Worm (Caenorhabditis elegans) whole organism, L4 larva: ENCODE measurements around the gene frm-5.1.

Experiments used
- F10B5.3 ChIP-seq: sonication (generic microtip); optimal IDR thresholded peaks from 2 replicates; lab custom pipeline; 2016; ENCODE audit warnings: mild to moderate bottlenecking, missing genetic modification characterization, missing compliant biosample characterization
- R02D3.7 ChIP-seq: fragments of 150-350 bp; sonication (generic microtip); optimal IDR thresholded peaks from 3 replicates; lab custom pipeline; 2014; ENCODE audit warnings: missing biosample characterization, missing genetic modification characterization
- Y105C5A.15 ChIP-seq: fragments of 200-800 bp; sonication (Bioruptor generic); IDR thresholded peaks from 2 replicates; pipeline ENCODE4 v1.3.6; 2022; ENCODE audit warnings: missing genetic modification characterization, missing compliant biosample characterization
- Y75B8A.6 ChIP-seq: fragments of 200-800 bp; sonication (Bioruptor generic); IDR thresholded peaks from 2 replicates; pipeline ENCODE4 v1.3.6; 2022; ENCODE audit warnings: missing genetic modification reagents, missing genetic modification characterization, missing compliant biosample characterization
- ZK337.2 ChIP-seq: fragments of 200-800 bp; sonication (Bioruptor generic); IDR thresholded peaks from 2 replicates; pipeline ENCODE4 v1.3.6; 2022; ENCODE audit warnings: missing genetic modification reagents, missing genetic modification characterization, missing compliant biosample characterization
- aha-1 ChIP-seq: fragments of 150-350 bp; peaks from one replicate; lab custom pipeline; 2014; ENCODE audit warnings: missing biosample characterization, missing genetic modification characterization
- ceh-32 ChIP-seq: sonication (generic microtip); optimal IDR thresholded peaks from 2 replicates; lab custom pipeline; 2016; ENCODE audit warnings: mild to moderate bottlenecking, missing genetic modification characterization, missing compliant biosample characterization; ENCODE audit not compliant: poor library complexity
- cey-2 ChIP-seq: sonication (generic microtip); optimal IDR thresholded peaks from 3 replicates; lab custom pipeline; 2017; ENCODE audit warnings: missing genetic modification characterization, mild to moderate bottlenecking, missing compliant biosample characterization, antibody characterized with exemption, borderline replicate concordance; ENCODE audit not compliant: insufficient read depth
- ctbp-1 ChIP-seq: fragments of 200-800 bp; sonication (Bioruptor generic); IDR thresholded peaks from 2 replicates; pipeline ENCODE4 v1.3.6; 2022; ENCODE audit warnings: missing genetic modification reagents, missing genetic modification characterization, missing compliant biosample characterization
- daf-12 ChIP-seq: fragments of 150-350 bp; optimal IDR thresholded peaks from 2 replicates; lab custom pipeline; 2014; ENCODE audit warnings: missing biosample characterization, missing genetic modification reagents, missing genetic modification characterization
- daf-16 ChIP-seq, 3 experiments: sonication (generic microtip); optimal IDR thresholded peaks; 2 replicates each; lab custom pipeline; 2016 to 2017; ENCODE audit warnings: missing genetic modification characterization in 3 of 3, missing genetic modification reagents in 3 of 3, mild to moderate bottlenecking in 2 of 3, missing compliant biosample characterization in 2 of 3, missing biosample characterization in 1 of 3, moderate library complexity in 1 of 3
- dpl-1 ChIP-seq: fragments of 150-350 bp; optimal IDR thresholded peaks from 2 replicates; lab custom pipeline; 2014; ENCODE audit warnings: missing biosample characterization, missing genetic modification reagents, missing genetic modification characterization
- dve-1 ChIP-seq: sonication (generic microtip); optimal IDR thresholded peaks from 2 replicates; lab custom pipeline; 2017; ENCODE audit warnings: antibody characterized with exemption, mild to moderate bottlenecking, missing genetic modification characterization, missing compliant biosample characterization; ENCODE audit not compliant: insufficient read depth
- egl-43 ChIP-seq: fragments of 200-800 bp; sonication (Bioruptor generic); IDR thresholded peaks from 2 replicates; pipeline ENCODE4 v1.3.6; 2022; ENCODE audit warnings: missing genetic modification reagents, missing genetic modification characterization, missing compliant biosample characterization
- fos-1 ChIP-seq: fragments of 150-350 bp; optimal IDR thresholded peaks from 2 replicates; lab custom pipeline; 2014; ENCODE audit warnings: missing biosample characterization, missing genetic modification characterization
- hif-1 ChIP-seq, 2 experiments: sonication (generic microtip); optimal IDR thresholded peaks; 2 replicates each; lab custom pipeline; 2016 to 2017; ENCODE audit warnings: missing compliant biosample characterization in 2 of 2, missing genetic modification characterization in 2 of 2, missing genetic modification reagents in 2 of 2, missing genotype in 2 of 2, mild to moderate bottlenecking in 1 of 2
- hlh-11 ChIP-seq: fragments of 200-800 bp; sonication (Bioruptor generic); optimal IDR thresholded peaks from 2 replicates; lab custom pipeline; 2018; ENCODE audit warnings: mild to moderate bottlenecking, missing genetic modification characterization, missing compliant biosample characterization
- hlh-30 ChIP-seq: sonication (generic microtip); optimal IDR thresholded peaks from 2 replicates; lab custom pipeline; 2017; ENCODE audit warnings: antibody characterized with exemption, mild to moderate bottlenecking, missing genetic modification characterization, missing compliant biosample characterization; ENCODE audit not compliant: insufficient read depth
- lim-7 ChIP-seq: fragments of 200-800 bp; sonication (Bioruptor generic); IDR thresholded peaks from 2 replicates; pipeline ENCODE4 v1.3.6; 2022; ENCODE audit warnings: missing genetic modification characterization, missing compliant biosample characterization
- lin-1 ChIP-seq: fragments of 200-800 bp; sonication (Bioruptor generic); IDR thresholded peaks from 2 replicates; pipeline ENCODE4 v1.3.6; 2022; ENCODE audit warnings: missing genetic modification reagents, missing genetic modification characterization, missing compliant biosample characterization
- lin-15B ChIP-seq: fragments of 150-350 bp; sonication (generic microtip); optimal IDR thresholded peaks from 3 replicates; lab custom pipeline; 2014; ENCODE audit warnings: missing biosample characterization, missing genetic modification characterization
- lin-29 ChIP-seq: fragments of 200-800 bp; sonication (Bioruptor generic); IDR thresholded peaks from 2 replicates; pipeline ENCODE4 v1.3.6; 2022; ENCODE audit warnings: missing genetic modification reagents, missing genetic modification characterization, missing compliant biosample characterization
- lin-38 ChIP-seq: fragments of 200-800 bp; sonication (Bioruptor generic); IDR thresholded peaks from 2 replicates; pipeline ENCODE4 v1.3.6; 2022; ENCODE audit warnings: missing genetic modification reagents, missing genetic modification characterization, missing compliant biosample characterization
- lir-3 ChIP-seq: sonication (generic microtip); optimal IDR thresholded peaks from 2 replicates; lab custom pipeline; 2016; ENCODE audit warnings: mild to moderate bottlenecking, missing genetic modification characterization, missing compliant biosample characterization
- madf-9 ChIP-seq: fragments of 200-800 bp; sonication (Bioruptor generic); conservative IDR thresholded peaks from 2 replicates; pipeline ENCODE4 v1.3.6; 2022; ENCODE audit warnings: missing genetic modification reagents, missing genetic modification characterization, missing compliant biosample characterization
- mdl-1 ChIP-seq, 2 experiments: fragments of 150-350 bp in 1 of 2; sonication (generic microtip) in 1 of 2; optimal IDR thresholded peaks; 2 replicates each; lab custom pipeline; 2014 to 2017; ENCODE audit warnings: missing biosample characterization in 2 of 2, missing genetic modification characterization in 2 of 2
- nhr-10 ChIP-seq: fragments of 150-350 bp; optimal IDR thresholded peaks from 2 replicates; lab custom pipeline; 2014; ENCODE audit warnings: missing biosample characterization, missing genetic modification characterization
- nhr-102 ChIP-seq: sonication (generic microtip); optimal IDR thresholded peaks from 2 replicates; lab custom pipeline; 2016; ENCODE audit warnings: mild to moderate bottlenecking, missing genetic modification characterization, moderate library complexity, missing compliant biosample characterization
- nhr-111 ChIP-seq: fragments of 200-800 bp; sonication (Bioruptor generic); optimal IDR thresholded peaks from 2 replicates; lab custom pipeline; 2018; ENCODE audit warnings: mild to moderate bottlenecking, missing genetic modification characterization, missing compliant biosample characterization
- nhr-237 ChIP-seq: sonication (generic microtip); optimal IDR thresholded peaks from 2 replicates; lab custom pipeline; 2017; ENCODE audit warnings: missing biosample characterization, missing genetic modification characterization
- nhr-41 ChIP-seq: fragments of 200-800 bp; sonication (Bioruptor generic); IDR thresholded peaks from 2 replicates; pipeline ENCODE4 v1.3.6; 2022; ENCODE audit warnings: missing genetic modification reagents, missing genetic modification characterization, missing compliant biosample characterization
- nhr-42 ChIP-seq: fragments of 200-800 bp; sonication (Bioruptor generic); IDR thresholded peaks from 2 replicates; pipeline ENCODE4 v1.3.6; 2022; ENCODE audit warnings: missing genetic modification characterization, missing compliant biosample characterization
- nhr-48 ChIP-seq: sonication (generic microtip); optimal IDR thresholded peaks from 2 replicates; lab custom pipeline; 2016; ENCODE audit warnings: mild to moderate bottlenecking, missing genetic modification characterization, missing compliant biosample characterization
- nhr-77 ChIP-seq: fragments of 150-350 bp; optimal IDR thresholded peaks from 2 replicates; lab custom pipeline; 2014; ENCODE audit warnings: missing biosample characterization, missing genetic modification characterization
- rbr-2 ChIP-seq: sonication (generic microtip); optimal IDR thresholded peaks from 2 replicates; lab custom pipeline; 2016; ENCODE audit warnings: missing genotype, missing genetic modification characterization, missing compliant biosample characterization
- snpc-4 ChIP-seq: fragments of 150-350 bp; optimal IDR thresholded peaks from 2 replicates; lab custom pipeline; 2014; ENCODE audit warnings: missing biosample characterization, missing genetic modification characterization
- spr-3 ChIP-seq: fragments of 200-800 bp; sonication (Bioruptor generic); optimal IDR thresholded peaks from 2 replicates; lab custom pipeline; 2018; ENCODE audit warnings: mild to moderate bottlenecking, missing genetic modification characterization, missing compliant biosample characterization
- unc-130 ChIP-seq: sonication (generic microtip); optimal IDR thresholded peaks from 2 replicates; lab custom pipeline; 2016; ENCODE audit warnings: missing genetic modification reagents, missing genetic modification characterization, missing compliant biosample characterization
- unc-39 ChIP-seq: sonication (generic microtip); optimal IDR thresholded peaks from 2 replicates; lab custom pipeline; 2017; ENCODE audit warnings: missing biosample characterization, missing genetic modification characterization
- vab-7 ChIP-seq: fragments of 200-800 bp; sonication (Bioruptor generic); IDR thresholded peaks from 2 replicates; pipeline ENCODE4 v1.3.6; 2022; ENCODE audit warnings: missing genetic modification reagents, missing genetic modification characterization, missing compliant biosample characterization
- zag-1 ChIP-seq: fragments of 150-350 bp; optimal IDR thresholded peaks from 2 replicates; lab custom pipeline; 2014; ENCODE audit warnings: missing biosample characterization, missing genetic modification characterization
- zfp-3 ChIP-seq: fragments of 200-800 bp; sonication (Bioruptor generic); conservative IDR thresholded peaks from 2 replicates; pipeline ENCODE4 v1.3.6; 2022; ENCODE audit warnings: missing genetic modification reagents, missing genetic modification characterization, missing compliant biosample characterization
- zip-2 ChIP-seq: fragments of 150-350 bp; optimal IDR thresholded peaks from 2 replicates; lab custom pipeline; 2014; ENCODE audit warnings: missing biosample characterization, missing genetic modification characterization
- ztf-7 ChIP-seq: fragments of 150-350 bp; optimal IDR thresholded peaks from 2 replicates; lab custom pipeline; 2014; ENCODE audit warnings: missing biosample characterization, missing genetic modification characterization

frm-5.1 gene

DNA sequence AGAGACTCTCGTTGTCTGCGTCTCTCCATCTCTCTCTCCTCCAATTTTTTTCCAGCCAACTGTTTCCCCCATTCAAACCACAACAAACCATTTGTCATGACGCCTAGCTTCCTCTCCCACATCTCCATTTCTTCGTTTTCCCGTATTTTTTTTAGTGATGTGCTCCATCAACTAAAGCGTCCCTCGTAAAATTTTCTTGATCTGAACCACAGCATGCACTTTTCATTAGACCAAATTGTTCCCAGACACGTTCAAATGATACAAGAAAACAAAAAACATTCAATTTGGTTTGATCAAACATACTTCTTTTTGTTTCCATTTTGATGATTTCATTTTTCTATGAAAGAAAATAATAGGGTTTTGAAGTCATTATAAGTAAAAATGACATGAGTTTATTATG, 33.6 kb upstream of the frm-5.1 start:
- TF ChIP-seq Y105C5A.15 (GFP tag; lab: Robert Waterston, UW) (no peak), lin-15B (tag; lab: Kevin White, UChicago) (no peak), mdl-1 (tag; optimal IDR thresholded peaks at IDR 0.05; lab: Kevin White, UChicago) (no peak), nhr-41 (GFP tag; lab: Robert Waterston, UW) (no peak), cey-2 (tag; lab: Kevin White, UChicago) (no peak), lir-3 (tag; lab: Kevin White, UChicago) (no peak)

DNA sequence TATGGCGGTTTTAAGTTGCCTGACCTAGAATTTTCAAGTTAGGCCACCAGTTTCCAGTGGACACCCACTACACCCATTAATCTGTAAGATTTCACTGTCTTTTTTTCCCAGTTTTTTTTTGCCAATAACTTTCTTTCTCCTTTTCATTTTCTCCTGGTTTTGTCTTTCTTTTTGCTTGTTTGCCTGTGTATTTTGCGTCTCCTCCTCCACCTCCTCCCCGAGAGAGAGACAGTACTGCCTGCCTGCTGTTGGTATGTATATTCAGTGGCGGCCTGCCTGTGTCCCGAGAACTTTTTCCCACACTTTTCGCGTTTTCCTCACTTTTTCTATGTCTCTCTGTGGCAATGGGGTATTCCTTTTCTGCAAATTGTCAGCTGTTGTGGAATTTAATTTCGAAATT, 32.7 kb upstream of the frm-5.1 start:
- TF ChIP-seq fos-1: no peak
- no peak for TF ChIP-seq nhr-41 (GFP tag; lab: Robert Waterston, UW)
- no peak for TF ChIP-seq hlh-30 (tag; lab: Kevin White, UChicago)
- no peak for TF ChIP-seq vab-7 (GFP tag; lab: Robert Waterston, UW)
- no peak for TF ChIP-seq madf-9 (GFP tag; lab: Robert Waterston, UW)
- peak; percentile 60 for TF ChIP-seq aha-1 (tag; lab: Kevin White, UChicago)

DNA sequence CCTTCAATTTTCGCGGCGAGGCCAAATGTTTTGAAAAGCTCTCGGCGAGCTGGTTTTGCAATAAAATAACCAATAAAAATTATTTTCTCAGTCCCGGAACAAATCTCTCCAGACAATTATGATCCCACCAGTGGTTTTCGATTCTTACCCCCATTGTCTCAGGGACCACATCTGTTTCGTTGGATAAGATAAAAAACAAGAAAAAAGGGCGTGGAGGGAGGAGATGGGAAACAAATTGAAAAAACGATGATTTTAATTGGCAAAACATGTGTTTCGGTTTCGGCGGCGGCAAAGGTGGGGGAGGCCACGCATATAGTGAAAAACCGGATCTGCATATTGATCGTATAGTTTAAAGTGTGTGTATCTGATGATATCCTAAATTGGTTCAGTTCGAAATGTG, 32.3 kb upstream of the frm-5.1 start:
- no peak for TF ChIP-seq unc-39 (tag; lab: Kevin White, UChicago)
- peak; percentile 9 for TF ChIP-seq aha-1 (tag; lab: Kevin White, UChicago)

DNA sequence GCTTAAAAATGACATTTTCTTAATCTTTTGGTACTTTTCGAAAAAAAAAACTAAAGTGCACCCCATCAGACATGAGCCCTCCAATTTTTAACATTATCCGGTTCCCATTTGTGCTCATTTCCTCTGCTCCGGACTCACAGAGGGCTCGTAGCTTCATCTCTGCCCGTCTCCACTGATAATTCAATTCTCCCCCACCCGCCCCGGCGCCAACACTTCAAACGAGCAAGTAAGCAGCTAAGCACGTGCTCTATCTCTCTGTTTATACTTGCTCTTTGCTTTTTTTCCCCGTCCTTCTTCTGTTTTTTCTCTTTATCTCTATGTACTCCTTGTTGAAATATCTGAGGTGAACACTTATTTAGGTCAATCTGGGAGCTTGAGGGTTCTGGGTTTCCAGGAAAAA, 30.5 kb upstream of the frm-5.1 start, which contains the start of gene T05C7.9:
Gene T05C7.9, plus strand, starts transcription at position 72 of the 400 bp plus-strand sequence.
- peak in 1 of 2 experiments; percentile 19 for TF ChIP-seq mdl-1 (tag; optimal IDR thresholded peaks at IDR 0.05; lab: Kevin White, UChicago)
- no peak for TF ChIP-seq daf-16 (GFP tag; optimal IDR thresholded peaks at IDR 0.05; lab: Kevin White, UChicago)
- TF ChIP-seq daf-16 (tag; optimal IDR thresholded peaks at IDR 0.05; lab: Kevin White, UChicago): no peak
- TF ChIP-seq ceh-32 (tag; lab: Kevin White, UChicago): no peak
- no peak for TF ChIP-seq lim-7 (GFP tag; lab: Robert Waterston, UW)
- no peak for TF ChIP-seq nhr-111 (GFP tag; lab: Kevin White, UChicago)
- no peak for TF ChIP-seq ztf-7
- no peak for TF ChIP-seq nhr-10
- no peak for TF ChIP-seq rbr-2
- no peak for TF ChIP-seq lin-29 (GFP tag; lab: Robert Waterston, UW)
- TF ChIP-seq lin-1 (GFP tag; lab: Robert Waterston, UW): no peak
- no peak for TF ChIP-seq spr-3 (GFP tag; lab: Kevin White, UChicago)
- no peak for TF ChIP-seq zag-1 (tag; lab: Kevin White, UChicago)
- TF ChIP-seq snpc-4 (tag; lab: Kevin White, UChicago): no peak
- no peak for TF ChIP-seq daf-12 (tag; lab: Kevin White, UChicago)
- TF ChIP-seq egl-43 (GFP tag; lab: Robert Waterston, UW): no peak
- no peak for TF ChIP-seq nhr-42 (GFP tag; lab: Robert Waterston, UW)
- TF ChIP-seq nhr-77 (tag; lab: Kevin White, UChicago): no peak
- no peak for TF ChIP-seq ZK337.2 (GFP tag; lab: Robert Waterston, UW)
- no peak for TF ChIP-seq Y105C5A.15 (GFP tag; lab: Robert Waterston, UW)
- TF ChIP-seq hif-1 (tag; optimal IDR thresholded peaks at IDR 0.05; lab: Kevin White, UChicago): no peak
- TF ChIP-seq zfp-3 (GFP tag; lab: Robert Waterston, UW): no peak
- no peak for TF ChIP-seq unc-130 (GFP tag; lab: Kevin White, UChicago)
- no peak for TF ChIP-seq nhr-237 (tag; lab: Kevin White, UChicago)
- no peak for TF ChIP-seq nhr-102 (tag; lab: Kevin White, UChicago)
- TF ChIP-seq F10B5.3: no peak
- no peak for TF ChIP-seq hlh-11 (tag; lab: Kevin White, UChicago)
- TF ChIP-seq Y75B8A.6 (GFP tag; lab: Robert Waterston, UW): no peak
- peak; percentile 58 for TF ChIP-seq hlh-30 (tag; lab: Kevin White, UChicago)
- no peak for TF ChIP-seq dve-1 (tag; lab: Kevin White, UChicago)
- peak; percentile 45; the same call in 1 of the 2 replicates for TF ChIP-seq ctbp-1 (GFP tag; lab: Robert Waterston, UW)
- TF ChIP-seq lin-38 (GFP tag; lab: Robert Waterston, UW): no peak
- TF ChIP-seq R02D3.7 (tag; lab: Kevin White, UChicago): no peak
- TF ChIP-seq vab-7 (GFP tag; lab: Robert Waterston, UW): no peak
- TF ChIP-seq nhr-48: no peak
- TF ChIP-seq lir-3 (tag; lab: Kevin White, UChicago): no peak
- no peak for TF ChIP-seq zip-2
- no peak for TF ChIP-seq dpl-1 (GFP tag; lab: Kevin White, UChicago)
